Fruit fly (Drosophila melanogaster) whole organism, embryonic: ENCODE data around the gene CG14237.
A peak's percentile ranks its signal among the peaks of the same experiment; 100 is the strongest.

Source experiments
- B-H2 ChIP-seq: fragments of 200-800 bp; sonication (Bioruptor generic); optimal IDR thresholded peaks from 2 replicates; lab custom pipeline; 2018; ENCODE audit warnings: missing biosample characterization, mild to moderate bottlenecking, missing genetic modification characterization
- BEAF-32 ChIP-seq: fragments of 200-800 bp; sonication (Bioruptor generic); optimal IDR thresholded peaks from 3 replicates; lab custom pipeline; 2017; ENCODE audit warnings: missing biosample characterization, missing genetic modification characterization, mild to moderate bottlenecking, moderate library complexity, missing genetic modification reagents
- dmrt11E ChIP-seq: fragments of 200-800 bp; sonication (Bioruptor generic); optimal IDR thresholded peaks from 3 replicates; lab custom pipeline; 2018; ENCODE audit warnings: missing biosample characterization, mild to moderate bottlenecking, missing genetic modification characterization, moderate library complexity

DNA sequence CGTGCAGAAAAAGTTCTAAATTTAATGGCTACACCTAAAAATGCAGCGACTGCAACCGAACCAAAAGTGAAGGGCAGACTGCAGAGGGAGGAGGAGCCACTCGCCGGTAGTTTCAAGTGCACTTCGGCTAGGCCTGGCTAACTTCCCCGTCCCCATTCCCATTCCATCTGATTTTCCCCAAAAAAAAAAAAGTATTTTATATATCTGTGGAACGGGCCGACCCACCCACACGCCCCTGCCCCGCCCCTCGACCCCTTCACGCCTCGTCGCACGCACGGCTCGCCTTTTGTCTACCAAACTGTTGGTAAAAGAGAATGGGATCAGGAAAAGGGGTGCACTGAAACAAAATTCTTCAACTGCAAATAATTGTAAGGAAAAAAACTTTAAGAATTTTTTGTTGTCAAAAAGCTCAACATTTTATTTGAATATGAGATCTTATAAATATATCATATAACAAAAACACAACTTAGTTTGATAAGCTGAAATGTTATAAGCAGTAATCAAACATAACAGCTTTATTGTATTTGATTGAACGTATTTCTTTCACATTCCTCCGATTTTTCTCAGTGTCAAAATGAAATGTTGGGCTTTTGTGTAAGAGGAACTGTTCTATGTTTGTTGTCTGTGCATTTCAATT lies 12.7 kb upstream of the CG14237 start:
- TF ChIP-seq BEAF-32 (no peak), B-H2 (GFP tag; lab: Kevin White, UChicago) (no peak), dmrt11E (peak; percentile 12)
